Worm (Caenorhabditis elegans) whole organism, mixed stage, embryonic: ENCODE results near the gene flp-21.

ENCODE experiments used
- M03D4.4 ChIP-seq: sonication (generic microtip); optimal IDR thresholded peaks from 2 replicates; lab custom pipeline; 2017; ENCODE audit warnings: mild to moderate bottlenecking, missing genetic modification characterization, missing compliant biosample characterization
- ceh-43 ChIP-seq: fragments of 200-800 bp; sonication (Bioruptor generic); optimal IDR thresholded peaks from 2 replicates; lab custom pipeline; 2018; ENCODE audit warnings: mild to moderate bottlenecking, missing genetic modification characterization, moderate library complexity, missing compliant biosample characterization
- cnd-1 ChIP-seq: fragments of 200-800 bp; sonication (Bioruptor generic); optimal IDR thresholded peaks from 2 replicates; lab custom pipeline; 2018; ENCODE audit warnings: mild to moderate bottlenecking, missing genetic modification characterization, missing compliant biosample characterization
- lin-32 ChIP-seq: fragments of 200-800 bp; sonication (Bioruptor generic); optimal IDR thresholded peaks from 2 replicates; lab custom pipeline; 2018; ENCODE audit warnings: mild to moderate bottlenecking, missing genetic modification characterization, missing compliant biosample characterization
- mep-1 ChIP-seq: fragments of 150-350 bp; optimal IDR thresholded peaks from 2 replicates; lab custom pipeline; 2017; ENCODE audit warnings: missing biosample characterization, missing genetic modification reagents, missing genetic modification characterization, inconsistent platforms
- nhr-237 ChIP-seq: fragments of 150-350 bp; optimal IDR thresholded peaks from 2 replicates; lab custom pipeline; 2014; ENCODE audit warnings: missing biosample characterization, missing genetic modification characterization
- nhr-76 ChIP-seq: sonication (generic microtip); optimal IDR thresholded peaks from 2 replicates; lab custom pipeline; 2017; ENCODE audit warnings: missing biosample characterization, missing genetic modification characterization
- unc-39 ChIP-seq: fragments of 150-350 bp; optimal IDR thresholded peaks from 2 replicates; lab custom pipeline; 2014; ENCODE audit warnings: missing biosample characterization, missing genetic modification characterization
- unc-62 ChIP-seq: fragments of 150-350 bp; optimal IDR thresholded peaks from 2 replicates; lab custom pipeline; 2014; ENCODE audit warnings: missing biosample characterization, missing genetic modification reagents, missing genetic modification characterization

DNA sequence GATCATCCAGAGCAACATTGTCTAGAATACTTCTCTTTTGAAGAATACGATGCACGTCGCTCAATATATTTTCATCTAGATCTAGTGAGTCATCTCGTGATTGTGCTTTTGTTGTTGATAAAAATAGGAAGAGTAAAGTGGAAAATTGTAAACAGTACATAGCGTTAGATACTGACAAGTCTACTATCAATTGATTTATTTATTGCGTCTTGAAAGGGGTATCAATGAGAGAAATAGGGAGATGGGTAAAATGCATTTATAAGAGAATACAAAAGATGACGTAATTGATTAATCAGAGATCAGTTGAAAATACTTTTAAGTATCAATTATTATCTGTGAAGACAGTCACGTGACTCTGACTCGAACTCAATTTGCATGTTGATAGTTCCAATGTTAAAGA is 43.7 kb downstream of the flp-21 start, which contains the start of gene txt-5:
- no peak for TF ChIP-seq unc-62 (GFP tag; lab: Kevin White, UChicago)
- no peak for TF ChIP-seq M03D4.4 (tag; lab: Kevin White, UChicago)
- TF ChIP-seq lin-32 (GFP tag; lab: Kevin White, UChicago): no peak
- TF ChIP-seq ceh-43 (GFP tag; lab: Kevin White, UChicago): no peak
- no peak for TF ChIP-seq nhr-76 (tag; lab: Kevin White, UChicago)
- TF ChIP-seq cnd-1: no peak
- no peak for TF ChIP-seq mep-1 (tag; lab: Kevin White, UChicago)
- TF ChIP-seq nhr-237: no peak
- no peak for TF ChIP-seq unc-39 (tag; lab: Kevin White, UChicago)
